Fruit fly (Drosophila melanogaster): ENCODE data around the gene Rpp30.

Gene Rpp30

DNA sequence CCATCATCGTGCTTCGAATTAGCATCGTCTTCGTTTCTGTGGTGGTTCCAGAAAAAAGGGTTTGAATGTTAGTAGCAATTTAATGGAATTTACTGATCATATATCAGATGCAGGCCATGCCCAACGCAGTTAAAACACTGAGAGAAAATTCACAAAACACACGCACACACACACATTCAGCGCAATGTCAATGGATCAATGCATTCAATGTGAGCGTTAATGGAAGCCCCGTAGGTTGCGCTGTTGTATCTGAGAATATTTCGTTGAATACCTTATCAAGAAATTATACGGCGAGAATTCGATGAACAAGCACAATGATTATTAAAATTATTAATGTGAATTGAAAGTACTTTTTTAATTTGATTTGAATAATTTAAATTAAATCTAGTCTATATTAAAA lies 23.9 kb downstream of the Rpp30 start:
- TF ChIP-seq svp (GFP tag) (peak; percentile 95), fkh (GFP tag; optimal IDR thresholded peaks at IDR 0.05) (no peak), Ets96B (tag; optimal IDR thresholded peaks at IDR 0.05) (no peak)

DNA sequence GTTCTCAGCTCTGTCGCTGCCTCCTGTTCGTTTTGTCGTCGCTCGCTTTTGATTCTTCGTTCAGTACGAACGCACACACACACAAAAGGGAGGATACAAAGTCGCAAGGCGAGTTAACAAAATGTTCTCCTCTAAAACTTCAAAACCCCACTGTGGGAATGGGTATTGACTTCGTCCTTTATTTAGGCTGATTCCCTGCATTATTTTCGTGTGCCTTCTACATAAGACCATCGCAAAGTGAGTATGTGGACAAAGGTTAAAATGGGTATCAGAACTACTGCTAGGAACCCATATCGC lies 26.8 kb downstream of the Rpp30 start:
- peak; percentile 93 for TF ChIP-seq dsx (GFP tag; optimal IDR thresholded peaks at IDR 0.05; ENCODE audit: poor library complexity, severe bottlenecking)
- no peak for TF ChIP-seq CG1621 (tag; optimal IDR thresholded peaks at IDR 0.05)
- TF ChIP-seq cyc (GFP tag; optimal IDR thresholded peaks at IDR 0.05), result no peak

DNA sequence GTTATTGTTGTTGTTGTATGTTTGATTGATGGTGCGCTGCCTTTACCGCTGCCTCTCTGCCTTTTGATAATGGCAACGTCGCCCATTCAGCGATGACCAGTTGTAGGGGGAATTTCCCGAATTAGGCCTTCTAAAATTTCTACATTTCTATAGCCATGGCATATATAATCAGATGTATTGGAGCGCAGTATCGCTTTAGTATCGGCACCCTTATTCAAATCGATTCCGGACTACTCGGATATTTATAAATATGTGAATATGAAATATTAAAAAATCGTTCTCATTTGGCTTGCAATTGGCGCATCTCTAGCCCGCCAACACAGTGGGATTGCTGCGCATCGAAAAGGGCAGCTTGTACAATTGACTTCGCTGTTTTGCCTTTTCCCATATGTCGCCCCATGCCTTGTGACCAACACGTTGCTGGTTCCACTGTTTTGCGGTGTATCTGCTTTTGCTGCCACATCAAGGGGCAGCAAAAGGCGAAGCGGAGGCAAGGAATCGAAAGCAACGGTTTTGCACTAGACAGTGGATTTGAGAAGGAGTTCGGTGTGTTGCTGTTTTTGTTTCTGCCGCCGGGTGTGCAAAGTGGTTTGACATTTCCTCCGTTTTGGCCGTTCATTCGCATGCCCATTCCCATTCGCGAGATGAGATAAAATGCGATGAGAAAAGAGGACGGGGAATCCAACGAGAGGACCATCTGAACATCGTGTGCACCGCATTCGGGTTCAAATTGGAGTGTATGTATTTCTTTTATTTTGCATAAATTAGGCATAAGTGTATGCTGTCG lies 27.4 kb downstream of the Rpp30 start:
- peak; percentile 87 to 94 for TF ChIP-seq salr (GFP tag; optimal IDR thresholded peaks at IDR 0.05)
- TF ChIP-seq Ets21C (GFP tag; optimal IDR thresholded peaks at IDR 0.05), result peak; percentile 81
- TF ChIP-seq spab (GFP tag; optimal IDR thresholded peaks at IDR 0.05), result peak; percentile 92
- peak; percentile 68 for TF ChIP-seq Blimp-1 (GFP tag; optimal IDR thresholded peaks at IDR 0.05)
- TF ChIP-seq cyc (GFP tag; optimal IDR thresholded peaks at IDR 0.05), result peak; percentile 86
- TF ChIP-seq CG6808 (GFP tag; optimal IDR thresholded peaks at IDR 0.05), result peak; percentile 93
- peak; percentile 85 to 91 for TF ChIP-seq ss (GFP tag; optimal IDR thresholded peaks at IDR 0.05)
- TF ChIP-seq CG11294 (GFP tag; IDR thresholded peaks at IDR 0.05), result peak; percentile 50; the same call in 1 of the 2 replicates
- TF ChIP-seq Eip75B (GFP tag; optimal IDR thresholded peaks at IDR 0.05), result peak; percentile 91
- TF ChIP-seq achi (GFP tag; optimal IDR thresholded peaks at IDR 0.05), result peak; percentile 89
- no peak for TF ChIP-seq fkh (GFP tag; optimal IDR thresholded peaks at IDR 0.05)
- TF ChIP-seq Eip78C (GFP tag), result peak; percentile 97
- peak; percentile 91 for TF ChIP-seq CG10669 (GFP tag; optimal IDR thresholded peaks at IDR 0.05)
- TF ChIP-seq CG3032 (tag; optimal IDR thresholded peaks at IDR 0.05), result peak; percentile 91
- peak; percentile 86 for TF ChIP-seq CG1621 (tag; optimal IDR thresholded peaks at IDR 0.05)
- TF ChIP-seq CG7368 (GFP tag; optimal IDR thresholded peaks at IDR 0.05), result peak; percentile 85
- TF ChIP-seq Met (GFP tag; optimal IDR thresholded peaks at IDR 0.05), result peak; percentile 93
- peak; percentile 92 for TF ChIP-seq Sox14 (GFP tag; optimal IDR thresholded peaks at IDR 0.05)
- TF ChIP-seq dac (GFP tag; optimal IDR thresholded peaks at IDR 0.05), result peak; percentile 85
- peak; percentile 92 for TF ChIP-seq CG3919 (GFP tag; optimal IDR thresholded peaks at IDR 0.05)
- TF ChIP-seq CG32006 (GFP tag; optimal IDR thresholded peaks at IDR 0.05), result peak; percentile 91
- TF ChIP-seq Gug (GFP tag; IDR thresholded peaks at IDR 0.05), result peak; percentile 80
- peak; percentile 92 for TF ChIP-seq fd59A (GFP tag; optimal IDR thresholded peaks at IDR 0.05)
- peak; percentile 88 for TF ChIP-seq OdsH (GFP tag; optimal IDR thresholded peaks at IDR 0.05)
- TF ChIP-seq Hr39 (GFP tag; optimal IDR thresholded peaks at IDR 0.05), result peak; percentile 87
- peak; percentile 77 for TF ChIP-seq CG6276 (GFP tag; optimal IDR thresholded peaks at IDR 0.05)
- peak; percentile 78 for TF ChIP-seq CG9139 (GFP tag; optimal IDR thresholded peaks at IDR 0.05)
- TF ChIP-seq CG16779 (tag; optimal IDR thresholded peaks at IDR 0.05), result peak; percentile 79
- TF ChIP-seq Ets96B (tag; optimal IDR thresholded peaks at IDR 0.05), result peak; percentile 91
- TF ChIP-seq Eip93F (GFP tag; optimal IDR thresholded peaks at IDR 0.05), result peak; percentile 77
- TF ChIP-seq Lpt (GFP tag; optimal IDR thresholded peaks at IDR 0.05), result peak; percentile 81
- TF ChIP-seq CG6163 (GFP tag; IDR thresholded peaks at IDR 0.05), result peak; percentile 86
- peak; percentile 96 for TF ChIP-seq svp (GFP tag)
- peak; percentile 91 for TF ChIP-seq esn (GFP tag; optimal IDR thresholded peaks at IDR 0.05)
- no peak; the same call in 1 of the 3 replicates for TF ChIP-seq eg (GFP tag; IDR thresholded peaks at IDR 0.05)
- peak; percentile 88 for TF ChIP-seq Smox (GFP tag; optimal IDR thresholded peaks at IDR 0.05)
- no peak for TF ChIP-seq Hr38 (GFP tag; optimal IDR thresholded peaks at IDR 0.05)
- TF ChIP-seq CG11902 (GFP tag; optimal IDR thresholded peaks at IDR 0.05), result peak; percentile 74
- peak; percentile 90 for TF ChIP-seq topi (GFP tag; optimal IDR thresholded peaks at IDR 0.05)
- TF ChIP-seq CG8119 (GFP tag; IDR thresholded peaks at IDR 0.05), result peak; percentile 74
- peak; percentile 87 for TF ChIP-seq net (GFP tag; optimal IDR thresholded peaks at IDR 0.05)
- peak; percentile 78 for TF ChIP-seq CG8632 (GFP tag; optimal IDR thresholded peaks at IDR 0.05)
- TF ChIP-seq dsx (GFP tag; optimal IDR thresholded peaks at IDR 0.05; ENCODE audit: poor library complexity, severe bottlenecking), result peak; percentile 81
- TF ChIP-seq acj6 (GFP tag; optimal IDR thresholded peaks at IDR 0.05), result peak; percentile 90
- peak; percentile 71 for TF ChIP-seq CG8319 (GFP tag; optimal IDR thresholded peaks at IDR 0.05)
